Worm (Caenorhabditis elegans) whole organism, L1 larva: ENCODE results near the gene tag-294.

Experiments used
- C04F5.9 ChIP-seq: sonication (generic microtip); optimal IDR thresholded peaks from 2 replicates; lab custom pipeline; 2016; ENCODE audit warnings: missing genetic modification characterization, missing compliant biosample characterization
- C16A3.4 ChIP-seq: fragments of 150-350 bp; optimal IDR thresholded peaks from 2 replicates; lab custom pipeline; 2014; ENCODE audit warnings: missing biosample characterization, missing genetic modification characterization
- F16B12.6 ChIP-seq: fragments of 150-350 bp; optimal IDR thresholded peaks from 2 replicates; lab custom pipeline; 2014; ENCODE audit warnings: missing biosample characterization, missing genetic modification characterization
- Y116A8C.19 ChIP-seq: sonication (generic microtip); optimal IDR thresholded peaks from 2 replicates; lab custom pipeline; 2016; ENCODE audit warnings: missing compliant biosample characterization, missing genetic modification characterization, borderline replicate concordance
- aly-2 ChIP-seq: fragments of 150-350 bp; optimal IDR thresholded peaks from 2 replicates; lab custom pipeline; 2014; ENCODE audit warnings: missing biosample characterization, missing genetic modification characterization
- ama-1 ChIP-seq: fragments of 150-350 bp; optimal IDR thresholded peaks from 2 replicates; lab custom pipeline; 2014
- blmp-1 ChIP-seq: fragments of 150-350 bp; optimal IDR thresholded peaks from 2 replicates; lab custom pipeline; 2014; ENCODE audit warnings: missing biosample characterization, missing genetic modification characterization
- ceh-8 ChIP-seq: fragments of 200-800 bp; sonication (Bioruptor generic); optimal IDR thresholded peaks from 2 replicates; lab custom pipeline; 2018; ENCODE audit warnings: mild to moderate bottlenecking, missing genetic modification characterization, moderate library complexity, missing compliant biosample characterization
- ceh-82 ChIP-seq, 3 experiments: fragments of 150-350 bp in 1 of 3; sonication (generic microtip) in 2 of 3; optimal IDR thresholded peaks; 2 replicates each; lab custom pipeline; 2014 to 2017; ENCODE audit warnings: missing biosample characterization in 3 of 3, missing genetic modification characterization in 3 of 3
- ceh-90 ChIP-seq: sonication (generic microtip); optimal IDR thresholded peaks from 2 replicates; lab custom pipeline; 2016; ENCODE audit warnings: missing genetic modification characterization, missing compliant biosample characterization
- ces-1 ChIP-seq: fragments of 150-350 bp; optimal IDR thresholded peaks from 2 replicates; lab custom pipeline; 2014; ENCODE audit warnings: missing biosample characterization, missing genetic modification reagents, missing genetic modification characterization
- dpl-1 ChIP-seq, 3 experiments: fragments of 150-350 bp in 2 of 3; sonication (generic microtip) in 1 of 3; optimal IDR thresholded peaks; 2 replicates each; lab custom pipeline; 2014 to 2017; ENCODE audit warnings: missing biosample characterization in 3 of 3, missing genetic modification characterization in 3 of 3, missing genetic modification reagents in 3 of 3
- dsc-1 ChIP-seq: sonication (generic microtip); optimal IDR thresholded peaks from 2 replicates; lab custom pipeline; 2016; ENCODE audit warnings: mild to moderate bottlenecking, missing genetic modification characterization, missing compliant biosample characterization
- efl-1 ChIP-seq, 4 experiments: fragments of 150-350 bp; optimal IDR thresholded peaks in 3 of 4; peaks in 1 of 4; 1 replicate in 1 of 4; 2 replicates in 3 of 4; lab custom pipeline; 2014; ENCODE audit warnings: missing biosample characterization in 2 of 4, missing genetic modification characterization in 2 of 4, missing genetic modification reagents in 2 of 4
- egl-13 ChIP-seq: sonication (generic microtip); optimal IDR thresholded peaks from 2 replicates; lab custom pipeline; 2016; ENCODE audit warnings: missing genotype, missing genetic modification reagents, missing genetic modification characterization, missing compliant biosample characterization
- elt-3 ChIP-seq, 6 experiments: fragments of 150-350 bp in 1 of 6; sonication (generic microtip); optimal IDR thresholded peaks; 2 replicates each; lab custom pipeline; 2017 to 2018; ENCODE audit warnings: missing biosample characterization in 6 of 6, missing genetic modification characterization in 6 of 6, inconsistent platforms in 1 of 6
- fos-1 ChIP-seq: fragments of 150-350 bp; optimal IDR thresholded peaks from 2 replicates; lab custom pipeline; 2014; ENCODE audit warnings: missing biosample characterization, missing genetic modification characterization
- grh-1 ChIP-seq: fragments of 200-800 bp; sonication (Bioruptor generic); IDR thresholded peaks from 2 replicates; pipeline ENCODE4 v1.3.6; 2022; ENCODE audit warnings: missing genetic modification reagents, missing genetic modification characterization, missing compliant biosample characterization
- hlh-17 ChIP-seq: fragments of 200-800 bp; sonication (Bioruptor generic); optimal IDR thresholded peaks from 2 replicates; lab custom pipeline; 2018; ENCODE audit warnings: missing genetic modification characterization, mild to moderate bottlenecking, missing compliant biosample characterization, moderate library complexity, borderline replicate concordance
- hpl-2 ChIP-seq: fragments of 150-350 bp; optimal IDR thresholded peaks from 2 replicates; lab custom pipeline; 2014; ENCODE audit warnings: missing biosample characterization, missing genetic modification reagents, missing genetic modification characterization
- isw-1 ChIP-seq: fragments of 200-800 bp; sonication (Bioruptor generic); IDR thresholded peaks from 2 replicates; pipeline ENCODE4 v1.3.6; 2022; ENCODE audit warnings: missing genetic modification characterization, missing compliant biosample characterization
- jun-1 ChIP-seq: fragments of 150-350 bp; optimal IDR thresholded peaks from 2 replicates; lab custom pipeline; 2014; ENCODE audit warnings: missing biosample characterization, missing genetic modification reagents, missing genetic modification characterization
- lin-13 ChIP-seq: fragments of 150-350 bp; optimal IDR thresholded peaks from 2 replicates; lab custom pipeline; 2014; ENCODE audit warnings: missing biosample characterization, missing genetic modification reagents, missing genetic modification characterization
- lin-14 ChIP-seq: fragments of 200-800 bp; sonication (Bioruptor generic); optimal IDR thresholded peaks from 2 replicates; lab custom pipeline; 2018; ENCODE audit warnings: mild to moderate bottlenecking, missing genetic modification characterization, moderate library complexity, missing compliant biosample characterization
- lin-15B ChIP-seq: fragments of 150-350 bp; sonication (generic microtip); optimal IDR thresholded peaks from 3 replicates; lab custom pipeline; 2014; ENCODE audit warnings: missing biosample characterization, missing genetic modification characterization
- lin-39 ChIP-seq: fragments of 150-350 bp; optimal IDR thresholded peaks from 2 replicates; lab custom pipeline; 2014; ENCODE audit warnings: missing biosample characterization, missing genetic modification reagents, missing genetic modification characterization
- lir-3 ChIP-seq: sonication (generic microtip); optimal IDR thresholded peaks from 2 replicates; lab custom pipeline; 2016; ENCODE audit warnings: mild to moderate bottlenecking, missing genetic modification characterization, moderate library complexity, missing compliant biosample characterization; ENCODE audit not compliant: poor library complexity
- mep-1 ChIP-seq: fragments of 150-350 bp; optimal IDR thresholded peaks from 2 replicates; lab custom pipeline; 2014; ENCODE audit warnings: missing biosample characterization, missing genetic modification characterization
- nhr-11 ChIP-seq: fragments of 150-350 bp; optimal IDR thresholded peaks from 2 replicates; lab custom pipeline; 2014; ENCODE audit warnings: missing biosample characterization, missing genetic modification characterization
- nhr-12 ChIP-seq: sonication (generic microtip); optimal IDR thresholded peaks from 2 replicates; lab custom pipeline; 2017; ENCODE audit warnings: missing biosample characterization, missing genetic modification characterization
- nhr-19 ChIP-seq: fragments of 200-800 bp; sonication (Bioruptor generic); conservative IDR thresholded peaks from 2 replicates; pipeline ENCODE4 v1.3.6; 2022; ENCODE audit warnings: missing genetic modification characterization, missing compliant biosample characterization
- nhr-237 ChIP-seq: fragments of 150-350 bp; optimal IDR thresholded peaks from 2 replicates; lab custom pipeline; 2014; ENCODE audit warnings: missing biosample characterization, missing genetic modification characterization
- nhr-28 ChIP-seq: fragments of 150-350 bp; optimal IDR thresholded peaks from 2 replicates; lab custom pipeline; 2014; ENCODE audit warnings: missing biosample characterization, missing genetic modification characterization
- nhr-47 ChIP-seq: sonication (generic microtip); optimal IDR thresholded peaks from 2 replicates; lab custom pipeline; 2016; ENCODE audit warnings: mild to moderate bottlenecking, missing genetic modification characterization, moderate library complexity, missing compliant biosample characterization
- nhr-71 ChIP-seq: sonication (generic microtip); optimal IDR thresholded peaks from 2 replicates; lab custom pipeline; 2016; ENCODE audit warnings: mild to moderate bottlenecking, missing genetic modification characterization, moderate library complexity, missing compliant biosample characterization
- nhr-84 ChIP-seq: sonication (generic microtip); optimal IDR thresholded peaks from 2 replicates; lab custom pipeline; 2017; ENCODE audit warnings: missing biosample characterization, missing genetic modification characterization
- nhr-90 ChIP-seq: sonication (generic microtip); optimal IDR thresholded peaks from 2 replicates; lab custom pipeline; 2016; ENCODE audit warnings: mild to moderate bottlenecking, missing genetic modification characterization, missing compliant biosample characterization; ENCODE audit not compliant: poor library complexity
- pag-3 ChIP-seq: sonication (generic microtip); optimal IDR thresholded peaks from 2 replicates; lab custom pipeline; 2017; ENCODE audit warnings: missing genetic modification characterization, mild to moderate bottlenecking, missing compliant biosample characterization, antibody characterized with exemption, borderline replicate concordance; ENCODE audit not compliant: insufficient read depth
- rnt-1 ChIP-seq: sonication (generic microtip); optimal IDR thresholded peaks from 2 replicates; lab custom pipeline; 2016; ENCODE audit warnings: mild to moderate bottlenecking, missing genetic modification characterization, moderate library complexity, missing compliant biosample characterization
- skn-1 ChIP-seq: fragments of 150-350 bp; optimal IDR thresholded peaks from 2 replicates; lab custom pipeline; 2014; ENCODE audit warnings: missing biosample characterization, missing genetic modification characterization
- snpc-4 ChIP-seq: fragments of 150-350 bp; optimal IDR thresholded peaks from 2 replicates; lab custom pipeline; 2014; ENCODE audit warnings: missing biosample characterization, missing genetic modification characterization
- snu-23 ChIP-seq: sonication (generic microtip); optimal IDR thresholded peaks from 2 replicates; lab custom pipeline; 2016; ENCODE audit warnings: missing genetic modification characterization, missing compliant biosample characterization
- sox-4 ChIP-seq: sonication (generic microtip); optimal IDR thresholded peaks from 2 replicates; lab custom pipeline; 2016; ENCODE audit warnings: missing genetic modification characterization, missing compliant biosample characterization
- sptf-1 ChIP-seq: fragments of 150-350 bp; optimal IDR thresholded peaks from 2 replicates; lab custom pipeline; 2014; ENCODE audit warnings: missing biosample characterization, missing genetic modification characterization
- sup-37 ChIP-seq: fragments of 200-800 bp; sonication (Bioruptor generic); optimal IDR thresholded peaks from 2 replicates; lab custom pipeline; 2018; ENCODE audit warnings: mild to moderate bottlenecking, missing genetic modification characterization, missing compliant biosample characterization
- swsn-7 ChIP-seq: sonication (generic microtip); optimal IDR thresholded peaks from 2 replicates; lab custom pipeline; 2016; ENCODE audit warnings: missing genetic modification characterization, missing compliant biosample characterization
- tbx-2 ChIP-seq: sonication (generic microtip); optimal IDR thresholded peaks from 2 replicates; lab custom pipeline; 2016; ENCODE audit warnings: missing genetic modification characterization, missing compliant biosample characterization
- tlp-1 ChIP-seq: fragments of 150-350 bp; optimal IDR thresholded peaks from 2 replicates; lab custom pipeline; 2014; ENCODE audit warnings: missing biosample characterization, missing genetic modification characterization
- unc-62 ChIP-seq: fragments of 150-350 bp; optimal IDR thresholded peaks from 2 replicates; lab custom pipeline; 2014; ENCODE audit warnings: missing biosample characterization, missing genetic modification reagents, missing genetic modification characterization
- unc-86 ChIP-seq: sonication (generic microtip); optimal IDR thresholded peaks from 2 replicates; lab custom pipeline; 2016; ENCODE audit warnings: missing genetic modification characterization, missing compliant biosample characterization
- unc-98 ChIP-seq: fragments of 200-800 bp; sonication (Bioruptor generic); IDR thresholded peaks from 2 replicates; pipeline ENCODE4 v1.3.6; 2022; ENCODE audit warnings: missing genetic modification characterization, missing compliant biosample characterization
- vab-15 ChIP-seq: sonication (generic microtip); optimal IDR thresholded peaks from 2 replicates; lab custom pipeline; 2017; ENCODE audit warnings: missing genotype, mild to moderate bottlenecking, missing genetic modification characterization, missing compliant biosample characterization
- zag-1 ChIP-seq: fragments of 150-350 bp; optimal IDR thresholded peaks from 2 replicates; lab custom pipeline; 2014; ENCODE audit warnings: missing biosample characterization, missing genetic modification characterization

tag-294 gene

DNA sequence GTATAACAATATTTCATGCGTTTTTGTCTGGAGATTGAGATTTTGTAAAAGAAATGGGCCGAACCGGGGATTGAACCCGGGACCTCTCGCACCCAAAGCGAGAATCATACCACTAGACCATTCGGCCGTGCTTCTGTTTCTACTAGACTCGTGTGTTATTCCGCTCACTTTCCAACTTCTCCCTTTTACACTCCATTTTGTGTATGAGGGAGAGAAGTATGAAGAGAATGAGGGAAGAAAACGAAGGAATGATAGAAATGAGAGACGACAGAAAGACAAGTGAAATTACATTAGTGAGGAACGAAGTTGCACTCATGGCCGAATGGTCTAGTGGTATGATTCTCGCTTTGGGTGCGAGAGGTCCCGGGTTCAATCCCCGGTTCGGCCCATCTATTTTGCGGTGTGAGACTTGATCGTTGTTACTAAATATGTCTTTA is 38.0 kb upstream of the tag-294 start (continued):
- TF ChIP-seq hlh-17 (GFP tag; lab: Kevin White, UChicago), result no peak
- TF ChIP-seq swsn-7 (tag; lab: Kevin White, UChicago), result peak; percentile 93
- TF ChIP-seq efl-1 (optimal IDR thresholded peaks at IDR 0.05; lab: Kevin White, UChicago), result peak; percentile 54 to 58
- TF ChIP-seq efl-1 (GFP tag; optimal IDR thresholded peaks at IDR 0.05 in 1 of 2; lab: Kevin White, UChicago), result peak; percentile 26 to 95
- no peak for TF ChIP-seq ama-1 (lab: Kevin White, UChicago)
- TF ChIP-seq snu-23 (GFP tag; lab: Kevin White, UChicago), result peak; percentile 96
- TF ChIP-seq lin-15B (tag; lab: Kevin White, UChicago), result no peak
- TF ChIP-seq C16A3.4 (tag; lab: Kevin White, UChicago), result peak; percentile 87
- TF ChIP-seq F16B12.6 (tag; lab: Kevin White, UChicago), result no peak
- peak; percentile 76 for TF ChIP-seq unc-86 (tag; lab: Kevin White, UChicago)
- TF ChIP-seq ceh-82 (tag; optimal IDR thresholded peaks at IDR 0.05; lab: Kevin White, UChicago), result peak; percentile 61 to 83 (median 77)
- TF ChIP-seq nhr-47 (tag; lab: Kevin White, UChicago), result peak; percentile 92
- peak; percentile 70 for TF ChIP-seq grh-1
- TF ChIP-seq nhr-90, result peak; percentile 94
- TF ChIP-seq sup-37 (GFP tag; lab: Kevin White, UChicago), result peak; percentile 81
- peak; percentile 69 for TF ChIP-seq sox-4 (tag; lab: Kevin White, UChicago)
- peak; percentile 95 for TF ChIP-seq dsc-1
- peak; percentile 91 for TF ChIP-seq nhr-19 (GFP tag; lab: Robert Waterston, UW)
- peak; percentile 60 for TF ChIP-seq vab-15 (tag; lab: Kevin White, UChicago)
- TF ChIP-seq snpc-4 (tag; lab: Kevin White, UChicago), result peak; percentile 3
- TF ChIP-seq skn-1 (tag; lab: Kevin White, UChicago), result peak; percentile 74
- TF ChIP-seq ceh-90 (tag; lab: Kevin White, UChicago), result peak; percentile 39
- TF ChIP-seq elt-3 (tag; optimal IDR thresholded peaks at IDR 0.05; lab: Kevin White, UChicago), result peak in 3 of 6 experiments; percentile 33 to 87 (median 80)
- TF ChIP-seq blmp-1, result peak; percentile 61
- peak; percentile 87 for TF ChIP-seq tbx-2 (tag; lab: Kevin White, UChicago)
- TF ChIP-seq Y116A8C.19 (tag; lab: Kevin White, UChicago), result no peak
- TF ChIP-seq lir-3 (tag; lab: Kevin White, UChicago), result peak; percentile 82
- TF ChIP-seq nhr-11 (tag; lab: Kevin White, UChicago), result no peak
- peak; percentile 88 for TF ChIP-seq jun-1 (tag; lab: Kevin White, UChicago)
- peak; percentile 44 for TF ChIP-seq zag-1 (tag; lab: Kevin White, UChicago)
- TF ChIP-seq nhr-237, result peak; percentile 42
- peak; percentile 55 for TF ChIP-seq unc-98 (GFP tag; lab: Robert Waterston, UW)
- TF ChIP-seq fos-1 (tag; lab: Kevin White, UChicago), result peak; percentile 82
- no peak for TF ChIP-seq tlp-1 (tag; lab: Kevin White, UChicago)
- TF ChIP-seq dpl-1 (GFP tag; optimal IDR thresholded peaks at IDR 0.05; lab: Kevin White, UChicago), result peak in 2 of 3 experiments; percentile 32 to 54
- peak; percentile 55 for TF ChIP-seq lin-13
- no peak for TF ChIP-seq pag-3 (tag; lab: Kevin White, UChicago)
- TF ChIP-seq ceh-8 (GFP tag; lab: Kevin White, UChicago), result peak; percentile 82
- TF ChIP-seq hpl-2 (GFP tag; lab: Kevin White, UChicago), result peak; percentile 40
- TF ChIP-seq isw-1 (GFP tag; lab: Robert Waterston, UW), result peak; percentile 60
- peak; percentile 93 for TF ChIP-seq mep-1 (tag; lab: Kevin White, UChicago)
- TF ChIP-seq lin-14, result peak; percentile 93
- TF ChIP-seq C04F5.9 (tag; lab: Kevin White, UChicago), result peak; percentile 45
- TF ChIP-seq nhr-12 (tag; lab: Kevin White, UChicago), result peak; percentile 28
- peak; percentile 71 for TF ChIP-seq rnt-1 (tag; lab: Kevin White, UChicago)
- peak; percentile 78 for TF ChIP-seq egl-13
- peak; percentile 95 for TF ChIP-seq nhr-71 (tag; lab: Kevin White, UChicago)
- TF ChIP-seq lin-39 (tag; lab: Kevin White, UChicago), result peak; percentile 59
- TF ChIP-seq aly-2 (tag; lab: Kevin White, UChicago), result peak; percentile 89
- no peak for TF ChIP-seq sptf-1
- TF ChIP-seq ces-1 (GFP tag; lab: Kevin White, UChicago), result no peak
- no peak for TF ChIP-seq unc-62
- TF ChIP-seq nhr-28 (tag; lab: Kevin White, UChicago), result no peak
- no peak for TF ChIP-seq nhr-84 (tag; lab: Kevin White, UChicago)
